Worm (Caenorhabditis elegans) whole organism, L2 larva: Measurements from ENCODE around the gene cnc-2.
A peak's percentile ranks its signal among the peaks of the same experiment; 100 is the strongest.

ENCODE experiments used
- C34F6.9 ChIP-seq: fragments of 150-350 bp; optimal IDR thresholded peaks from 2 replicates; lab custom pipeline; 2014; ENCODE audit warnings: missing biosample characterization, missing genetic modification characterization
- F13H6.1 ChIP-seq: sonication (generic microtip); optimal IDR thresholded peaks from 2 replicates; lab custom pipeline; 2016; ENCODE audit warnings: missing genetic modification characterization, missing compliant biosample characterization
- R02D3.7 ChIP-seq: fragments of 150-350 bp; optimal IDR thresholded peaks from 2 replicates; lab custom pipeline; 2014; ENCODE audit warnings: missing biosample characterization, missing genetic modification characterization
- Y55F3AM.14 ChIP-seq: fragments of 200-800 bp; sonication (Bioruptor generic); optimal IDR thresholded peaks from 2 replicates; lab custom pipeline; 2018; ENCODE audit warnings: mild to moderate bottlenecking, missing genetic modification characterization, missing compliant biosample characterization
- ZK546.5 ChIP-seq: sonication (generic microtip); optimal IDR thresholded peaks from 2 replicates; lab custom pipeline; 2017; ENCODE audit warnings: missing biosample characterization, missing genetic modification characterization
- alr-1 ChIP-seq: fragments of 150-350 bp; optimal IDR thresholded peaks from 2 replicates; lab custom pipeline; 2014; ENCODE audit warnings: missing biosample characterization, missing genetic modification characterization
- aly-2 ChIP-seq: fragments of 150-350 bp; optimal IDR thresholded peaks from 2 replicates; lab custom pipeline; 2014; ENCODE audit warnings: missing biosample characterization, missing genetic modification characterization
- blmp-1 ChIP-seq: sonication (generic microtip); optimal IDR thresholded peaks from 2 replicates; lab custom pipeline; 2017; ENCODE audit warnings: missing genetic modification characterization, mild to moderate bottlenecking, missing compliant biosample characterization, antibody characterized with exemption, moderate library complexity; ENCODE audit not compliant: insufficient read depth
- ceh-16 ChIP-seq: fragments of 150-350 bp; optimal IDR thresholded peaks from 2 replicates; lab custom pipeline; 2014; ENCODE audit warnings: missing biosample characterization, missing genetic modification characterization
- ceh-82 ChIP-seq: fragments of 150-350 bp; optimal IDR thresholded peaks from 2 replicates; lab custom pipeline; 2014; ENCODE audit warnings: missing biosample characterization, missing genetic modification characterization
- crh-2 ChIP-seq: sonication (generic microtip); optimal IDR thresholded peaks from 2 replicates; lab custom pipeline; 2017; ENCODE audit warnings: missing biosample characterization, missing genetic modification characterization
- dmd-4 ChIP-seq: sonication (generic microtip); optimal IDR thresholded peaks from 2 replicates; lab custom pipeline; 2017; ENCODE audit warnings: missing biosample characterization, missing genetic modification characterization
- egl-27 ChIP-seq: sonication (generic microtip); optimal IDR thresholded peaks from 3 replicates; lab custom pipeline; 2017; ENCODE audit warnings: missing biosample characterization, missing genetic modification reagents, missing genetic modification characterization
- elt-1 ChIP-seq: fragments of 150-350 bp; optimal IDR thresholded peaks from 2 replicates; lab custom pipeline; 2014; ENCODE audit warnings: missing biosample characterization, missing genetic modification characterization
- elt-3 ChIP-seq: sonication (generic microtip); optimal IDR thresholded peaks from 2 replicates; lab custom pipeline; 2017; ENCODE audit warnings: missing biosample characterization, missing genetic modification characterization
- fos-1 ChIP-seq: fragments of 150-350 bp; optimal IDR thresholded peaks from 2 replicates; lab custom pipeline; 2014; ENCODE audit warnings: missing biosample characterization, missing genetic modification characterization
- gmeb-1 ChIP-seq: fragments of 150-350 bp; optimal IDR thresholded peaks from 2 replicates; lab custom pipeline; 2014; ENCODE audit warnings: missing biosample characterization, missing genetic modification characterization
- lin-11 ChIP-seq: fragments of 150-350 bp; sonication (generic microtip); optimal IDR thresholded peaks from 2 replicates; lab custom pipeline; 2014; ENCODE audit warnings: missing biosample characterization, missing genetic modification characterization, inconsistent platforms, mixed read lengths
- lin-13 ChIP-seq: fragments of 150-350 bp; optimal IDR thresholded peaks from 2 replicates; lab custom pipeline; 2014; ENCODE audit warnings: missing biosample characterization, missing genetic modification reagents, missing genetic modification characterization
- lin-39 ChIP-seq: fragments of 150-350 bp; optimal IDR thresholded peaks from 2 replicates; lab custom pipeline; 2014; ENCODE audit warnings: missing biosample characterization, missing genetic modification reagents, missing genetic modification characterization
- lsy-2 ChIP-seq, 2 experiments: fragments of 150-350 bp in 1 of 2; sonication (generic microtip) in 1 of 2; optimal IDR thresholded peaks; 2 replicates each; lab custom pipeline; 2014 to 2017; ENCODE audit warnings: missing biosample characterization in 2 of 2, missing genetic modification characterization in 2 of 2
- mab-5 ChIP-seq: fragments of 150-350 bp; optimal IDR thresholded peaks from 2 replicates; lab custom pipeline; 2014; ENCODE audit warnings: missing biosample characterization, missing genetic modification characterization
- mbf-1 ChIP-seq: sonication (generic microtip); optimal IDR thresholded peaks from 2 replicates; lab custom pipeline; 2017; ENCODE audit warnings: missing biosample characterization, missing genetic modification characterization
- mdl-1 ChIP-seq, 2 experiments: fragments of 150-350 bp in 1 of 2; sonication (generic microtip) in 1 of 2; optimal IDR thresholded peaks; 2 replicates each; lab custom pipeline; 2017; ENCODE audit warnings: missing biosample characterization in 2 of 2, missing genetic modification characterization in 2 of 2
- nhr-10 ChIP-seq: sonication (generic microtip); optimal IDR thresholded peaks from 2 replicates; lab custom pipeline; 2017; ENCODE audit warnings: missing biosample characterization, missing genetic modification characterization
- nhr-11 ChIP-seq: fragments of 150-350 bp; optimal IDR thresholded peaks from 2 replicates; lab custom pipeline; 2014; ENCODE audit warnings: missing biosample characterization, missing genetic modification characterization
- nhr-12 ChIP-seq: fragments of 150-350 bp; optimal IDR thresholded peaks from 2 replicates; lab custom pipeline; 2014; ENCODE audit warnings: missing biosample characterization, missing genetic modification characterization
- nhr-129 ChIP-seq: fragments of 150-350 bp; optimal IDR thresholded peaks from 2 replicates; lab custom pipeline; 2014; ENCODE audit warnings: missing biosample characterization, missing genetic modification characterization
- nhr-21 ChIP-seq: fragments of 150-350 bp; optimal IDR thresholded peaks from 2 replicates; lab custom pipeline; 2014; ENCODE audit warnings: missing biosample characterization, missing genetic modification characterization
- nhr-23 ChIP-seq: fragments of 150-350 bp; optimal IDR thresholded peaks from 2 replicates; lab custom pipeline; 2014; ENCODE audit warnings: missing biosample characterization, missing genetic modification reagents, missing genetic modification characterization
- nhr-237 ChIP-seq: fragments of 150-350 bp; optimal IDR thresholded peaks from 2 replicates; lab custom pipeline; 2014; ENCODE audit warnings: missing biosample characterization, missing genetic modification characterization
- nhr-25 ChIP-seq: fragments of 150-350 bp; sonication (generic microtip); optimal IDR thresholded peaks from 3 replicates; lab custom pipeline; 2014; ENCODE audit warnings: missing biosample characterization, missing genetic modification characterization
- nhr-6 ChIP-seq: fragments of 150-350 bp; optimal IDR thresholded peaks from 2 replicates; lab custom pipeline; 2014; ENCODE audit warnings: missing biosample characterization, missing genetic modification characterization
- nhr-77 ChIP-seq: fragments of 150-350 bp; optimal IDR thresholded peaks from 2 replicates; lab custom pipeline; 2014; ENCODE audit warnings: missing biosample characterization, missing genetic modification characterization
- sem-4 ChIP-seq: fragments of 150-350 bp; optimal IDR thresholded peaks from 2 replicates; lab custom pipeline; 2014; ENCODE audit warnings: missing biosample characterization, missing genetic modification reagents, missing genetic modification characterization
- skn-1 ChIP-seq: sonication (generic microtip); optimal IDR thresholded peaks from 2 replicates; lab custom pipeline; 2017; ENCODE audit warnings: missing biosample characterization, missing genetic modification characterization
- sma-3 ChIP-seq: sonication (generic microtip); optimal IDR thresholded peaks from 2 replicates; lab custom pipeline; 2016; ENCODE audit warnings: missing genetic modification reagents, missing genetic modification characterization, missing compliant biosample characterization
- sma-9 ChIP-seq, 2 experiments: fragments of 150-350 bp in 1 of 2; sonication (generic microtip) in 1 of 2; optimal IDR thresholded peaks; 2 replicates each; lab custom pipeline; 2014 to 2016; ENCODE audit warnings: missing genetic modification characterization in 2 of 2, mild to moderate bottlenecking in 1 of 2, missing biosample characterization in 1 of 2, missing compliant biosample characterization in 1 of 2, missing genetic modification reagents in 1 of 2, moderate library complexity in 1 of 2
- unc-39 ChIP-seq: fragments of 150-350 bp; optimal IDR thresholded peaks from 2 replicates; lab custom pipeline; 2014; ENCODE audit warnings: missing biosample characterization, missing genetic modification characterization
- unc-55 ChIP-seq: fragments of 150-350 bp; sonication (generic microtip); optimal IDR thresholded peaks from 3 replicates; lab custom pipeline; 2014; ENCODE audit warnings: missing biosample characterization, missing genetic modification reagents, missing genetic modification characterization
- unc-62 ChIP-seq: fragments of 150-350 bp; optimal IDR thresholded peaks from 2 replicates; lab custom pipeline; 2014; ENCODE audit warnings: missing biosample characterization, missing genetic modification reagents, missing genetic modification characterization
- zag-1 ChIP-seq: fragments of 150-350 bp; optimal IDR thresholded peaks from 2 replicates; lab custom pipeline; 2014; ENCODE audit warnings: missing biosample characterization, missing genetic modification characterization
- ztf-1 ChIP-seq: fragments of 200-800 bp; sonication (Bioruptor generic); conservative IDR thresholded peaks from 2 replicates; pipeline ENCODE4 v1.3.6; 2022; ENCODE audit warnings: missing genetic modification characterization, missing compliant biosample characterization
- ztf-11 ChIP-seq: sonication (generic microtip); optimal IDR thresholded peaks from 2 replicates; lab custom pipeline; 2017; ENCODE audit warnings: missing biosample characterization, missing genetic modification characterization
- ztf-4 ChIP-seq: fragments of 150-350 bp; optimal IDR thresholded peaks from 2 replicates; lab custom pipeline; 2014; ENCODE audit warnings: missing biosample characterization, missing genetic modification characterization

cnc-2 gene

ce11 chrV:1472569-1472968 is 22.6 kb upstream of the cnc-2 start:
- TF ChIP-seq unc-62 (GFP tag; lab: Kevin White, UChicago) (no peak), ZK546.5 (tag; lab: Kevin White, UChicago) (no peak), blmp-1 (tag; lab: Kevin White, UChicago) (no peak), mab-5 (tag; lab: Kevin White, UChicago) (no peak), fos-1 (tag; lab: Kevin White, UChicago) (peak; percentile 28), nhr-129 (tag; lab: Kevin White, UChicago) (peak; percentile 13), ztf-11 (tag; lab: Kevin White, UChicago) (no peak), gmeb-1 (tag; lab: Kevin White, UChicago) (no peak), zag-1 (tag; lab: Kevin White, UChicago) (no peak)

DNA sequence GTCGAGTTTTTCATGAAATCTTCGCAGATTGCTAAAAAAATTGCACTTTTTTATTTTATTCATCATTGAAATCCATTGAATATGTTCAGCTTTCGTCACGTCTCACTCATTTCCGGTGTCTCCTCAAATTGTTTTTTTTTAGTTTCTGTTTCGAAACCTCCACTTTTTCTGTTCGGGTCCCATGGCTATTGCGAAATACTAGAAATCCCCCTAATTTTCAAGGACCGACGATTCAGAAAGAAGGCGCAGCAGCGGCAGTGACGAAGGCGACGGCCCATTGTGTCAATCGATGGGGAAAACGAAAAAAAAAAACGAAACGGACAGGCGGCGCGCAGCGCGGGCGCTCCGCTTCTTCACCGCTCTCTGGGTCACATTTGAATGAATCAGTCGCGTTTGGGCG is 22.0 kb upstream of the cnc-2 start:
- TF ChIP-seq sma-9 (GFP tag; optimal IDR thresholded peaks at IDR 0.05; lab: Kevin White, UChicago) (peak; percentile 31), sma-9 (tag; optimal IDR thresholded peaks at IDR 0.05; lab: Kevin White, UChicago) (no peak), nhr-25 (tag; lab: Kevin White, UChicago) (no peak)

DNA sequence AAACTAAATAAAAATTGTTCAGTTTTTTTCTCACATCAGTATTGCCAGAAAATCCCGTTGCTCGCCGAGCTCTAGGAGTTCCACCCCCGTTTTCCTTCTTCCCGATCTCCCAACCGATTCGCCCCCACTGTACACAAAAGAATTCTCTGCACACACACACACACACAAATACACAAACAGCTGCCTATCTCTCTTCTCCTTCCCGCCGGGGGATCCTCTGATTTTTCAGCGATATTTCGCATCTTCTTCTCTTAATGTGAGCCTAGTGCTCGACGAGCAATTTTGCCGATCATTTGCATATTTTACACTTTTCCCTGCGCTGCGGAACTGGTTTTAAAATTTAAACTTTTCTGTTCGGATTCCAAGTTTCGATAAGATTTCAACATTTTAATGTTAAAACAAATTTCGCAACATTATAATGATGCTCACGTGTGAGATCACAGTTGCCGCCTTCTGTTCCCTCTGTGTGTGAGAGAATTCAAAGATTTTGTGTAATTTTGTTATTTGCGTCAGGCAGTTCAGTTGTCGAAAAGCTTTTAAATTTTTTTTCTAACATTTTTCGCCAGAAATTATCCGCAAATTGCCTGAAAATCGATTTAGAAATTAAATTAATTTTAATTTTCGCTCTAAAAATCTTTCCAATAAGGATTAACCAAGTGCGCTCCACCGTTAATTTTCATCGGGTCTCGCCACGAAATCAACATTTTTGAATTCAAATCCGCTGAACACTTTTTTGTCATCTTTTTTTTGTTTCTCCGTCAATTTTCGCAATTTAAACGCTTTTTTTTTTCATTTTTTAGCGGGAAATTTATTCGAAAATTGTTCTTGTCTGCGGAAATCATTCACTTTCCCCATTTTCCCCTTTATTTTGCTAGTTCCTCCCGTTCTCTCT is 21.3 kb upstream of the cnc-2 start:
- TF ChIP-seq crh-2 (peak; percentile 72), sma-9 (GFP tag; optimal IDR thresholded peaks at IDR 0.05; lab: Kevin White, UChicago) (peak; percentile 25), sma-9 (tag; optimal IDR thresholded peaks at IDR 0.05; lab: Kevin White, UChicago) (no peak), nhr-6 (tag; lab: Kevin White, UChicago) (peak; percentile 50), sem-4 (no peak), ZK546.5 (tag; lab: Kevin White, UChicago) (no peak), sma-3 (GFP tag; lab: Kevin White, UChicago) (peak; percentile 70), mab-5 (tag; lab: Kevin White, UChicago) (peak; percentile 43), alr-1 (tag; lab: Kevin White, UChicago) (no peak), lin-13 (GFP tag; lab: Kevin White, UChicago) (peak; percentile 87), unc-62 (GFP tag; lab: Kevin White, UChicago) (no peak), ceh-16 (tag; lab: Kevin White, UChicago) (no peak), nhr-12 (tag; lab: Kevin White, UChicago) (no peak), elt-1 (tag; lab: Kevin White, UChicago) (no peak), fos-1 (tag; lab: Kevin White, UChicago) (peak; percentile 63), lsy-2 (tag; optimal IDR thresholded peaks at IDR 0.05; lab: Kevin White, UChicago) (peak in 1 of 2 experiments; percentile 82), egl-27 (tag; lab: Kevin White, UChicago) (no peak), gmeb-1 (tag; lab: Kevin White, UChicago) (peak; percentile 91), nhr-10 (no peak), nhr-237 (no peak), unc-55 (GFP tag; lab: Kevin White, UChicago) (peak; percentile 96), ztf-1 (GFP tag; lab: Robert Waterston, UW) (no peak), nhr-77 (tag; lab: Kevin White, UChicago) (no peak), mdl-1 (tag; optimal IDR thresholded peaks at IDR 0.05; lab: Kevin White, UChicago) (peak in 1 of 2 experiments; percentile 10), nhr-11 (tag; lab: Kevin White, UChicago) (no peak), ceh-82 (tag; lab: Kevin White, UChicago) (no peak), C34F6.9 (peak; percentile 87), lin-11 (tag; lab: Kevin White, UChicago) (peak; percentile 14), Y55F3AM.14 (GFP tag; lab: Kevin White, UChicago) (no peak), unc-39 (tag; lab: Kevin White, UChicago) (no peak), nhr-23 (tag; lab: Kevin White, UChicago) (no peak), elt-3 (tag; lab: Kevin White, UChicago) (no peak), ztf-11 (tag; lab: Kevin White, UChicago) (no peak), aly-2 (no peak), ztf-4 (tag; lab: Kevin White, UChicago) (peak; percentile 32), nhr-25 (tag; lab: Kevin White, UChicago) (peak; percentile 74), skn-1 (tag; lab: Kevin White, UChicago) (peak; percentile 86), dmd-4 (no peak), lin-39 (no peak), nhr-129 (tag; lab: Kevin White, UChicago) (peak; percentile 13), zag-1 (tag; lab: Kevin White, UChicago) (peak; percentile 53), R02D3.7 (no peak), F13H6.1 (tag; lab: Kevin White, UChicago) (peak; percentile 44), nhr-21 (peak; percentile 58), mbf-1 (tag; lab: Kevin White, UChicago) (no peak)
